Worm (Caenorhabditis elegans): Measurements from ENCODE around the gene pkc-3.

DNA sequence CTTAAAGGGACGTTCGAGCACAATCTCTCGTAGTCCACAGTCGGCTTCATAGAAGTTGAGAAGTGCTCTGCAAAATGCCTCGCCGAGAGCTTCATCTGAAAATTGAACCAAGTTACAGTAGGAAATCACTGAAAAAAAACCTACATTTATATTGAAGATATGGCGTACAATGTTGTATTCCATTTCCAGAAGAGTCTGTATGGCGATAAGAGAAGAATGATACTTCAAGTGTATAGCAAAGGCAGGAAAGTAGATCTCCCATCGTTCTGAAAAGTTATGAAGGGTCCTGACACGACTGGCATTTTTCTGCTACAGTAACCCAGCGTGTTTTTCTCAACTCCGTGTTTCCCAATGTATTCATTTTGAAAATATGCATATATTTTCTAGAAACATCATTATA, 4.5 kb downstream of the pkc-3 start:
- TF ChIP-seq repo-1 (tag; optimal IDR thresholded peaks at IDR 0.05), result no peak
- no peak for TF ChIP-seq rpc-1 (optimal IDR thresholded peaks at IDR 0.05)
- no peak for TF ChIP-seq rpc-1 (tag; optimal IDR thresholded peaks at IDR 0.05)
- no peak for TF ChIP-seq snpc-4 (GFP tag; optimal IDR thresholded peaks at IDR 0.05)
- no peak for TF ChIP-seq snpc-4 (tag; optimal IDR thresholded peaks at IDR 0.05)
- no peak for TF ChIP-seq xnd-1 (tag; optimal IDR thresholded peaks at IDR 0.05)
- TF ChIP-seq ama-1 (optimal IDR thresholded peaks at IDR 0.05), result no peak
- no peak for TF ChIP-seq ama-1 (GFP tag; optimal IDR thresholded peaks at IDR 0.05)
